Worm (Caenorhabditis elegans) whole organism, mixed stage, embryonic: ENCODE data around the gene mpz-6.

Source experiments
- M03D4.4 ChIP-seq: sonication (generic microtip); optimal IDR thresholded peaks from 2 replicates; lab custom pipeline; 2017; ENCODE audit warnings: mild to moderate bottlenecking, missing genetic modification characterization, missing compliant biosample characterization
- bed-3 ChIP-seq: fragments of 200-800 bp; sonication (Bioruptor generic); optimal IDR thresholded peaks from 3 replicates; lab custom pipeline; 2018; ENCODE audit warnings: mild to moderate bottlenecking, missing genetic modification characterization, moderate library complexity, missing compliant biosample characterization
- blmp-1 ChIP-seq: fragments of 150-350 bp; optimal IDR thresholded peaks from 2 replicates; lab custom pipeline; 2014; ENCODE audit warnings: missing biosample characterization, missing genetic modification characterization
- ceh-39 ChIP-seq: fragments of 150-350 bp; optimal IDR thresholded peaks from 2 replicates; lab custom pipeline; 2014; ENCODE audit warnings: missing biosample characterization, missing genetic modification characterization
- ceh-83 ChIP-seq: fragments of 200-800 bp; sonication (Bioruptor generic); optimal IDR thresholded peaks from 2 replicates; lab custom pipeline; 2018; ENCODE audit warnings: mild to moderate bottlenecking, missing genetic modification characterization, missing compliant biosample characterization
- ces-1 ChIP-seq: fragments of 150-350 bp; optimal IDR thresholded peaks from 2 replicates; lab custom pipeline; 2014; ENCODE audit warnings: missing biosample characterization, missing genetic modification reagents, missing genetic modification characterization
- cnd-1 ChIP-seq: fragments of 200-800 bp; sonication (Bioruptor generic); optimal IDR thresholded peaks from 2 replicates; lab custom pipeline; 2018; ENCODE audit warnings: mild to moderate bottlenecking, missing genetic modification characterization, missing compliant biosample characterization
- drap-1 ChIP-seq: fragments of 200-800 bp; sonication (Bioruptor generic); optimal IDR thresholded peaks from 3 replicates; lab custom pipeline; 2018; ENCODE audit warnings: mild to moderate bottlenecking, missing genetic modification characterization, missing compliant biosample characterization
- elt-3 ChIP-seq: fragments of 150-350 bp; optimal IDR thresholded peaks from 2 replicates; lab custom pipeline; 2014; ENCODE audit warnings: missing biosample characterization, missing genetic modification characterization
- ham-2 ChIP-seq: fragments of 200-800 bp; sonication (Bioruptor generic); optimal IDR thresholded peaks from 2 replicates; lab custom pipeline; 2018; ENCODE audit warnings: mild to moderate bottlenecking, missing genetic modification characterization, missing compliant biosample characterization
- hlh-1 ChIP-seq: fragments of 150-350 bp; optimal IDR thresholded peaks from 2 replicates; lab custom pipeline; 2014; ENCODE audit warnings: missing biosample characterization, missing genetic modification reagents, missing genetic modification characterization
- lin-13 ChIP-seq: fragments of 150-350 bp; optimal IDR thresholded peaks from 2 replicates; lab custom pipeline; 2014; ENCODE audit warnings: missing biosample characterization, missing genetic modification characterization
- lin-32 ChIP-seq: fragments of 200-800 bp; sonication (Bioruptor generic); optimal IDR thresholded peaks from 2 replicates; lab custom pipeline; 2018; ENCODE audit warnings: mild to moderate bottlenecking, missing genetic modification characterization, missing compliant biosample characterization
- lsy-2 ChIP-seq: fragments of 150-350 bp; optimal IDR thresholded peaks from 2 replicates; lab custom pipeline; 2014; ENCODE audit warnings: missing biosample characterization, missing genetic modification characterization
- mab-5 ChIP-seq: fragments of 150-350 bp; optimal IDR thresholded peaks from 2 replicates; lab custom pipeline; 2014; ENCODE audit warnings: missing biosample characterization, missing genetic modification characterization
- mep-1 ChIP-seq: fragments of 150-350 bp; optimal IDR thresholded peaks from 2 replicates; lab custom pipeline; 2017; ENCODE audit warnings: missing biosample characterization, missing genetic modification reagents, missing genetic modification characterization, inconsistent platforms
- nhr-12 ChIP-seq: fragments of 150-350 bp; optimal IDR thresholded peaks from 2 replicates; lab custom pipeline; 2014; ENCODE audit warnings: missing biosample characterization, missing genetic modification characterization
- nhr-2 ChIP-seq: fragments of 150-350 bp; optimal IDR thresholded peaks from 2 replicates; lab custom pipeline; 2014; ENCODE audit warnings: missing biosample characterization, missing genetic modification characterization
- nhr-28 ChIP-seq: fragments of 150-350 bp; optimal IDR thresholded peaks from 2 replicates; lab custom pipeline; 2014; ENCODE audit warnings: missing biosample characterization, missing genetic modification characterization
- nhr-76 ChIP-seq: sonication (generic microtip); optimal IDR thresholded peaks from 2 replicates; lab custom pipeline; 2017; ENCODE audit warnings: missing biosample characterization, missing genetic modification characterization
- pha-4 ChIP-seq: fragments of 150-350 bp; optimal IDR thresholded peaks from 2 replicates; lab custom pipeline; 2018; ENCODE audit warnings: missing biosample characterization, missing genetic modification reagents, missing genetic modification characterization
- sem-2 ChIP-seq: fragments of 200-800 bp; sonication (Bioruptor generic); optimal IDR thresholded peaks from 2 replicates; lab custom pipeline; 2018; ENCODE audit warnings: mild to moderate bottlenecking, missing genetic modification characterization, missing compliant biosample characterization
- snpc-4 ChIP-seq: fragments of 150-350 bp; optimal IDR thresholded peaks from 2 replicates; lab custom pipeline; 2014; ENCODE audit warnings: missing biosample characterization, missing genetic modification characterization
- sptf-1 ChIP-seq: sonication (generic microtip); optimal IDR thresholded peaks from 2 replicates; lab custom pipeline; 2017; ENCODE audit warnings: mild to moderate bottlenecking, missing genetic modification characterization, moderate library complexity, missing compliant biosample characterization
- tbx-8 ChIP-seq: fragments of 200-800 bp; sonication (Bioruptor generic); optimal IDR thresholded peaks from 2 replicates; lab custom pipeline; 2018; ENCODE audit warnings: mild to moderate bottlenecking, missing genetic modification characterization, moderate library complexity, missing compliant biosample characterization
- unc-120 ChIP-seq: sonication (generic microtip); optimal IDR thresholded peaks from 2 replicates; lab custom pipeline; 2017; ENCODE audit warnings: missing genetic modification characterization, missing compliant biosample characterization; ENCODE audit not compliant: poor library complexity, severe bottlenecking
- unc-39 ChIP-seq: fragments of 150-350 bp; optimal IDR thresholded peaks from 2 replicates; lab custom pipeline; 2014; ENCODE audit warnings: missing biosample characterization, missing genetic modification characterization
- unc-62 ChIP-seq: fragments of 150-350 bp; optimal IDR thresholded peaks from 2 replicates; lab custom pipeline; 2014; ENCODE audit warnings: missing biosample characterization, missing genetic modification reagents, missing genetic modification characterization
- zip-8 ChIP-seq: fragments of 150-350 bp; optimal IDR thresholded peaks from 2 replicates; lab custom pipeline; 2014; ENCODE audit warnings: missing biosample characterization, missing genetic modification characterization
- ztf-11 ChIP-seq: fragments of 150-350 bp; optimal IDR thresholded peaks from 2 replicates; lab custom pipeline; 2014; ENCODE audit warnings: missing biosample characterization, missing genetic modification characterization

Gene mpz-6

ce11 chrII:9379796-9380195 lies 27.1 kb downstream of the mpz-6 start, which contains the start of gene srh-48:
TSS of gene srh-48 (plus strand) at chrII:9380096.
- no peak for TF ChIP-seq snpc-4 (tag; lab: Kevin White, UChicago)
- no peak for TF ChIP-seq nhr-76 (tag; lab: Kevin White, UChicago)
- no peak for TF ChIP-seq ham-2
- TF ChIP-seq mep-1 (tag; lab: Kevin White, UChicago) = no peak

DNA sequence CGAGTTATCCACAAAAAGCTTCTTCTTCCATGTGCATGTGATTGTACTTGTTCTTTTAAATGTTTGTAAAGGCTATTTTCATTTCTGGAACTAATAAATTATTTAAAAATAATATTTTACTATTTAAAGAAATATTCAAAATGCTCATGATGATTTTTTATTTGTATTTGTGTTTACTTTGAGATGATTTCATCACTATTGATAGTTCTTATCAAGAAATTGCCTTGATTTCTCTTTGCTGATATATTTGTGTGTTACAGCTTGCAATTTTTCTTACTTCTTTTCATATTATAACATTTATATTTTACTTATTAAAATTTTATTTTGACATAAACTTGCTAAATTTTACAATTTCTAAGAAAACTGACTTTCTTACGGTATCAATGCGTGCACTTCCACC lies 28.7 kb downstream of the mpz-6 start:
- TF ChIP-seq cnd-1 (tag; lab: Kevin White, UChicago) (no peak), nhr-2 (tag; lab: Kevin White, UChicago) (no peak), mep-1 (tag; lab: Kevin White, UChicago) (no peak), bed-3 (GFP tag; lab: Kevin White, UChicago) (no peak), unc-120 (tag; lab: Kevin White, UChicago) (no peak), tbx-8 (GFP tag; lab: Kevin White, UChicago) (no peak), lsy-2 (tag; lab: Kevin White, UChicago) (no peak), nhr-28 (tag; lab: Kevin White, UChicago) (no peak), mab-5 (no peak), blmp-1 (tag; lab: Kevin White, UChicago) (no peak), ceh-39 (tag; lab: Kevin White, UChicago) (no peak)

- no peak for TF ChIP-seq nhr-12 (tag; lab: Kevin White, UChicago)
- no peak for TF ChIP-seq lsy-2 (tag; lab: Kevin White, UChicago)
- no peak for TF ChIP-seq ham-2
- no peak for TF ChIP-seq elt-3
- no peak for TF ChIP-seq snpc-4 (tag; lab: Kevin White, UChicago)
- no peak for TF ChIP-seq unc-39 (tag; lab: Kevin White, UChicago)
- TF ChIP-seq unc-62 (GFP tag; lab: Kevin White, UChicago) = no peak
- TF ChIP-seq unc-120 (tag; lab: Kevin White, UChicago) = no peak
- TF ChIP-seq ztf-11 = no peak
- TF ChIP-seq lin-13 (tag; lab: Kevin White, UChicago) = no peak
- TF ChIP-seq lin-32 = no peak
- no peak for TF ChIP-seq nhr-76 (tag; lab: Kevin White, UChicago)
- no peak for TF ChIP-seq sem-2 (GFP tag; lab: Kevin White, UChicago)
- no peak for TF ChIP-seq ceh-39 (tag; lab: Kevin White, UChicago)
- TF ChIP-seq nhr-2 (tag; lab: Kevin White, UChicago) = no peak
- TF ChIP-seq M03D4.4 (tag; lab: Kevin White, UChicago) = no peak
- TF ChIP-seq ceh-83 (GFP tag; lab: Kevin White, UChicago) = no peak
- TF ChIP-seq, all 35 proteins: peak for 0
Measured at ce11 chrII:9377158-9377557, 29.8 kb downstream of the mpz-6 start, which contains the start of gene C06C3.10. TSS of gene C06C3.10 (minus strand) at chrII:9377258.

ce11 chrII:9374807-9375206 lies 32.1 kb downstream of the mpz-6 start, which contains the start of gene C06C3.12:
TSS of gene C06C3.12 (plus strand) at chrII:9375107.
- TF ChIP-seq unc-39 (tag; lab: Kevin White, UChicago) (no peak), cnd-1 (tag; lab: Kevin White, UChicago) (no peak), ceh-83 (GFP tag; lab: Kevin White, UChicago) (no peak), drap-1 (GFP tag; lab: Kevin White, UChicago) (no peak), blmp-1 (tag; lab: Kevin White, UChicago) (no peak)

- TF ChIP-seq hlh-1 (tag; lab: Kevin White, UChicago) (no peak), zip-8 (tag; lab: Kevin White, UChicago) (no peak), sptf-1 (tag; lab: Kevin White, UChicago) (no peak), nhr-12 (tag; lab: Kevin White, UChicago) (no peak), unc-120 (tag; lab: Kevin White, UChicago) (no peak), cnd-1 (tag; lab: Kevin White, UChicago) (no peak), sem-2 (GFP tag; lab: Kevin White, UChicago) (no peak), mep-1 (tag; lab: Kevin White, UChicago) (no peak), M03D4.4 (tag; lab: Kevin White, UChicago) (no peak), pha-4 (tag; lab: Kevin White, UChicago) (no peak), lsy-2 (tag; lab: Kevin White, UChicago) (no peak), ces-1 (GFP tag; lab: Kevin White, UChicago) (no peak), lin-32 (no peak), unc-62 (GFP tag; lab: Kevin White, UChicago) (no peak), nhr-76 (tag; lab: Kevin White, UChicago) (no peak), drap-1 (GFP tag; lab: Kevin White, UChicago) (no peak), ztf-11 (no peak), ceh-39 (tag; lab: Kevin White, UChicago) (no peak)
Measured at ce11 chrII:9372991-9373390, 33.9 kb downstream of the mpz-6 start, which contains the start of gene C06C3.4. TSS of gene C06C3.4 (plus strand) at chrII:9373291.
